Fruit fly (Drosophila melanogaster) whole organism, embryonic: ENCODE data around the gene Cep290.

Source experiments
- ATbp ChIP-seq: fragments of 200-800 bp; sonication (Bioruptor generic); optimal IDR thresholded peaks from 2 replicates; lab custom pipeline; 2017; ENCODE audit warnings: missing biosample characterization, mild to moderate bottlenecking, missing genetic modification characterization, missing genetic modification reagents
- Blimp-1 ChIP-seq: fragments of 200-800 bp; sonication (Bioruptor generic); optimal IDR thresholded peaks from 3 replicates; lab custom pipeline; 2018; ENCODE audit warnings: missing biosample characterization, missing genetic modification characterization, mild to moderate bottlenecking, moderate library complexity, missing genetic modification reagents
- CG10366 ChIP-seq: fragments of 200-800 bp; sonication (Bioruptor generic); IDR thresholded peaks from 2 replicates; pipeline ENCODE4 v1.3.6; 2022; ENCODE audit warnings: missing biosample characterization, missing genetic modification characterization
- CG10654 ChIP-seq: fragments of 200-800 bp; sonication (Bioruptor generic); optimal IDR thresholded peaks from 2 replicates; lab custom pipeline; 2016; ENCODE audit warnings: missing biosample characterization, missing genetic modification characterization
- CG10979 ChIP-seq: fragments of 200-800 bp; sonication (Bioruptor generic); optimal IDR thresholded peaks from 2 replicates; lab custom pipeline; 2018; ENCODE audit warnings: missing biosample characterization, mild to moderate bottlenecking, missing genetic modification characterization, moderate library complexity
- CG12299 ChIP-seq: fragments of 200-800 bp; sonication (Bioruptor generic); optimal IDR thresholded peaks from 2 replicates; lab custom pipeline; 2018; ENCODE audit warnings: missing biosample characterization, mild to moderate bottlenecking, missing genetic modification characterization
- CG14014 ChIP-seq: fragments of 200-800 bp; sonication (Bioruptor generic); IDR thresholded peaks from 2 replicates; pipeline ENCODE4 v1.3.6; 2022; ENCODE audit warnings: missing biosample characterization, missing genetic modification characterization
- CG1529 ChIP-seq: fragments of 200-800 bp; sonication (Bioruptor generic); optimal IDR thresholded peaks from 3 replicates; lab custom pipeline; 2018; ENCODE audit warnings: missing biosample characterization, missing genetic modification characterization
- CG17361 ChIP-seq: fragments of 200-800 bp; sonication (Bioruptor generic); IDR thresholded peaks from 3 replicates; pipeline ENCODE4 v1.3.6; 2022; ENCODE audit warnings: missing biosample characterization, missing genetic modification characterization
- CG17385 ChIP-seq: fragments of 200-800 bp; sonication (Bioruptor generic); optimal IDR thresholded peaks from 3 replicates; lab custom pipeline; 2018; ENCODE audit warnings: missing biosample characterization, mild to moderate bottlenecking, missing genetic modification characterization
- CG17829 ChIP-seq: fragments of 200-800 bp; optimal IDR thresholded peaks from 2 replicates; lab custom pipeline; 2019; ENCODE audit warnings: missing biosample characterization, mild to moderate bottlenecking, missing genetic modification characterization, moderate library complexity
- CG1792 ChIP-seq: fragments of 200-800 bp; sonication (Bioruptor generic); optimal IDR thresholded peaks from 2 replicates; lab custom pipeline; 2016; ENCODE audit warnings: missing biosample characterization, missing genetic modification characterization
- CG18011 ChIP-seq: fragments of 200-800 bp; sonication (Bioruptor generic); optimal IDR thresholded peaks from 2 replicates; lab custom pipeline; 2017; ENCODE audit warnings: missing biosample characterization, missing genetic modification characterization, mild to moderate bottlenecking, moderate library complexity, missing genotype
- CG18476 ChIP-seq: fragments of 200-800 bp; sonication (Bioruptor generic); optimal IDR thresholded peaks from 2 replicates; lab custom pipeline; 2016; ENCODE audit warnings: missing biosample characterization, mild to moderate bottlenecking, missing genetic modification characterization
- CG2202 ChIP-seq: fragments of 200-800 bp; sonication (Bioruptor generic); optimal IDR thresholded peaks from 2 replicates; lab custom pipeline; 2018; ENCODE audit warnings: missing biosample characterization, mild to moderate bottlenecking, missing genetic modification characterization
- CG3407 ChIP-seq: fragments of 200-800 bp; sonication (Bioruptor generic); optimal IDR thresholded peaks from 2 replicates; lab custom pipeline; 2018; ENCODE audit warnings: missing biosample characterization, mild to moderate bottlenecking, missing genetic modification characterization
- CG3995 ChIP-seq: fragments of 200-800 bp; sonication (Bioruptor generic); optimal IDR thresholded peaks from 3 replicates; lab custom pipeline; 2016; ENCODE audit warnings: missing biosample characterization, missing genetic modification characterization
- CG5245 ChIP-seq: fragments of 200-800 bp; sonication (Bioruptor generic); optimal IDR thresholded peaks from 3 replicates; lab custom pipeline; 2016; ENCODE audit warnings: missing biosample characterization, missing genetic modification characterization
- CG6272 ChIP-seq: fragments of 200-800 bp; sonication (Bioruptor generic); IDR thresholded peaks from 2 replicates; pipeline ENCODE4 v1.3.6; 2022; ENCODE audit warnings: missing biosample characterization, missing genetic modification characterization
- CG6854 ChIP-seq: fragments of 200-800 bp; sonication (Bioruptor generic); optimal IDR thresholded peaks from 3 replicates; lab custom pipeline; 2017; ENCODE audit warnings: missing biosample characterization, mild to moderate bottlenecking, missing genetic modification characterization
- CG7786 ChIP-seq: fragments of 200-800 bp; sonication (Bioruptor generic); optimal IDR thresholded peaks from 2 replicates; lab custom pipeline; 2016; ENCODE audit warnings: missing biosample characterization, missing genetic modification characterization
- CG9727 ChIP-seq: fragments of 200-800 bp; sonication (Bioruptor generic); optimal IDR thresholded peaks from 3 replicates; lab custom pipeline; 2017; ENCODE audit warnings: missing biosample characterization, mild to moderate bottlenecking, missing genetic modification characterization
- Dip2 ChIP-seq: fragments of 200-800 bp; sonication (Bioruptor generic); IDR thresholded peaks from 2 replicates; pipeline ENCODE4 v1.3.6; 2022; ENCODE audit warnings: missing biosample characterization, missing genetic modification characterization
- Doc3 ChIP-seq: fragments of 200-800 bp; sonication (Bioruptor generic); IDR thresholded peaks from 3 replicates; pipeline ENCODE4 v1.3.6; 2022; ENCODE audit warnings: missing biosample characterization, missing genetic modification characterization; ENCODE audit not compliant: partially characterized antibody
- Dp ChIP-seq: fragments of 200-800 bp; sonication (Bioruptor generic); optimal IDR thresholded peaks from 2 replicates; lab custom pipeline; 2018; ENCODE audit warnings: missing biosample characterization, mild to moderate bottlenecking, missing genetic modification characterization, moderate library complexity
- HLHmδ ChIP-seq: fragments of 200-800 bp; sonication (Bioruptor generic); optimal IDR thresholded peaks from 2 replicates; lab custom pipeline; 2018; ENCODE audit warnings: missing biosample characterization, mild to moderate bottlenecking, missing genetic modification characterization, moderate library complexity
- Hr51 ChIP-seq, 2 experiments: fragments of 200-800 bp; sonication (Bioruptor generic); optimal IDR thresholded peaks; 2 replicates in 1 of 2; 3 replicates in 1 of 2; lab custom pipeline; 2016 to 2018; ENCODE audit warnings: missing biosample characterization in 2 of 2, missing genetic modification characterization in 2 of 2, mild to moderate bottlenecking in 1 of 2, moderate library complexity in 1 of 2
- Hsf ChIP-seq: fragments of 200-800 bp; sonication (Bioruptor generic); optimal IDR thresholded peaks from 3 replicates; lab custom pipeline; 2016; ENCODE audit warnings: missing biosample characterization, missing genetic modification characterization
- Myb ChIP-seq: fragments of 200-800 bp; sonication (Bioruptor generic); optimal IDR thresholded peaks from 2 replicates; lab custom pipeline; 2016; ENCODE audit warnings: missing biosample characterization, missing genetic modification characterization
- Nf-YA ChIP-seq: fragments of 200-800 bp; sonication (Bioruptor generic); IDR thresholded peaks from 2 replicates; pipeline ENCODE4 v1.3.6; 2022; ENCODE audit warnings: missing biosample characterization, missing genetic modification characterization
- NfI ChIP-seq: fragments of 200-800 bp; sonication (Bioruptor generic); optimal IDR thresholded peaks from 3 replicates; lab custom pipeline; 2018; ENCODE audit warnings: missing biosample characterization, mild to moderate bottlenecking, missing genetic modification characterization, moderate library complexity
- Spps ChIP-seq: fragments of 200-800 bp; sonication (Bioruptor generic); optimal IDR thresholded peaks from 2 replicates; lab custom pipeline; 2018; ENCODE audit warnings: missing biosample characterization, mild to moderate bottlenecking, missing genetic modification characterization
- Ssrp ChIP-seq: fragments of 200-800 bp; sonication (Bioruptor generic); optimal IDR thresholded peaks from 2 replicates; lab custom pipeline; 2018; ENCODE audit warnings: missing biosample characterization, mild to moderate bottlenecking, missing genetic modification characterization, moderate library complexity
- amos ChIP-seq: fragments of 200-800 bp; sonication (Bioruptor generic); IDR thresholded peaks from 2 replicates; pipeline ENCODE4 v1.3.6; 2022; ENCODE audit warnings: missing biosample characterization, missing genetic modification characterization; ENCODE audit not compliant: partially characterized antibody
- ash1 ChIP-seq: fragments of 200-800 bp; sonication (Bioruptor generic); optimal IDR thresholded peaks from 2 replicates; lab custom pipeline; 2018; ENCODE audit warnings: missing biosample characterization, mild to moderate bottlenecking, missing genetic modification characterization
- bowl ChIP-seq: fragments of 200-800 bp; sonication (Bioruptor generic); IDR thresholded peaks from 2 replicates; pipeline ENCODE4 v1.3.6; 2022; ENCODE audit warnings: missing biosample characterization, missing genetic modification characterization
- crc ChIP-seq: fragments of 200-800 bp; sonication (Bioruptor generic); optimal IDR thresholded peaks from 2 replicates; lab custom pipeline; 2016; ENCODE audit warnings: missing biosample characterization, missing genetic modification characterization
- dm ChIP-seq: fragments of 200-800 bp; sonication (Bioruptor generic); optimal IDR thresholded peaks from 3 replicates; lab custom pipeline; 2016; ENCODE audit warnings: missing biosample characterization, missing genetic modification characterization
- hth ChIP-seq: fragments of >200 bp; optimal IDR thresholded peaks from 2 replicates; lab custom pipeline; 2017; ENCODE audit warnings: inconsistent platforms
- inv ChIP-seq: fragments of 200-800 bp; sonication (Bioruptor generic); IDR thresholded peaks from 2 replicates; pipeline ENCODE4 v1.3.6; 2022; ENCODE audit warnings: missing biosample characterization, missing genetic modification characterization; ENCODE audit not compliant: partially characterized antibody
- lmd ChIP-seq: fragments of 200-800 bp; sonication (Bioruptor generic); IDR thresholded peaks from 2 replicates; pipeline ENCODE4 v1.3.6; 2022; ENCODE audit warnings: missing biosample characterization, missing genetic modification characterization
- lola ChIP-seq, 3 experiments: fragments of >200 bp in 2 of 3; fragments of 200-800 bp in 1 of 3; sonication (Bioruptor generic) in 1 of 3; optimal IDR thresholded peaks; 2 replicates each; lab custom pipeline; 2017 to 2019; ENCODE audit warnings: missing biosample characterization in 3 of 3, missing genetic modification characterization in 3 of 3, mild to moderate bottlenecking in 1 of 3, moderate library complexity in 1 of 3
- mirr ChIP-seq: fragments of 200-800 bp; sonication (Bioruptor generic); optimal IDR thresholded peaks from 3 replicates; lab custom pipeline; 2018; ENCODE audit warnings: missing biosample characterization, mild to moderate bottlenecking, missing genetic modification characterization
- nerfin-2 ChIP-seq: fragments of 200-800 bp; sonication (Bioruptor generic); IDR thresholded peaks from 2 replicates; pipeline ENCODE4 v1.3.6; 2022; ENCODE audit warnings: missing biosample characterization, missing genetic modification characterization; ENCODE audit not compliant: partially characterized antibody
- rib ChIP-seq: fragments of 200-800 bp; sonication (Bioruptor generic); IDR thresholded peaks from 2 replicates; pipeline ENCODE4 v1.3.6; 2022; ENCODE audit warnings: missing biosample characterization, missing genetic modification characterization
- so ChIP-seq: fragments of 200-800 bp; sonication (Bioruptor generic); IDR thresholded peaks from 3 replicates; pipeline ENCODE4 v1.3.6; 2022; ENCODE audit warnings: missing biosample characterization, missing genetic modification characterization
- stc ChIP-seq: fragments of 200-800 bp; sonication (Bioruptor generic); IDR thresholded peaks from 2 replicates; pipeline ENCODE4 v1.3.6; 2022; ENCODE audit warnings: missing biosample characterization, missing genetic modification characterization
- trh ChIP-seq: fragments of 200-800 bp; sonication (Bioruptor generic); optimal IDR thresholded peaks from 2 replicates; lab custom pipeline; 2016; ENCODE audit warnings: missing biosample characterization, missing genetic modification characterization
- wdn ChIP-seq: fragments of 200-800 bp; sonication (Bioruptor generic); IDR thresholded peaks from 2 replicates; pipeline ENCODE4 v1.3.6; 2022; ENCODE audit warnings: missing biosample characterization, missing genetic modification characterization
- yki ChIP-seq: fragments of >200 bp; optimal IDR thresholded peaks from 3 replicates; lab custom pipeline; 2018

Cep290 gene

DNA sequence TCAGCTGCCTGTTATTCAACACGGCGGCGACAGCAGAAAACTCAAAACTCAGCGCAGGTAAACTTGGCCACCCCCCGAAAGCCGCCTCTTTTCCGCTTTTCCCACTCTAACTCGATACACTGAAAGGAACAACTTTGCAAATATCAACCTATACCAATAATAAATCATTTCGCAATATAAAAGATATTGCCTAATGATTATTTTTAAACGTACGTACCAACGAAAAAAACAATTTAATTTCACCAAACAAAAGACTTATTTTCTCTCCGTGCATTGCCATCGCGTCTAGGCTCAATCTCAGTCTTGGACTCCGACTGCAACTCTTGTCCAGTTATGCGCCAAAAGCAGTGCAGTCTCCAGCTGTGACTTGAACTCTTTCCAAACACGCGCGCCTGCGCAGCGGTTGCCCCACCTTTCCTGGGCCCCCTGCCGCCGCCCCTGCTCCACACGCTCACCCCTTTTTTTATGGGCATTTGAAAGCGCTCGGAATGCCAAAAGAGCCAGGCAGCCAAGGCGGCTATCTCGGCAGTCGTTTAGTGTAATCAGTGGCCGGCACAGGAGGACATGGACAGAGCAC, 38.0 kb upstream of the Cep290 start (continued):
- TF ChIP-seq CG6272 (peak; percentile 6; the same call in 1 of the 2 replicates), CG9727 (GFP tag; lab: Kevin White, UChicago) (peak; percentile 71), inv (no peak), Hr51 (GFP tag; optimal IDR thresholded peaks at IDR 0.05; lab: Kevin White, UChicago) (peak in 1 of 2 experiments; percentile 55), Nf-YA (GFP tag; lab: Robert Waterston, UW) (peak; percentile 54; the same call in 1 of the 2 replicates), CG1792 (peak; percentile 34), lola (GFP tag; optimal IDR thresholded peaks at IDR 0.05; lab: Kevin White, UChicago) (peak in 1 of 3 experiments; percentile 59), so (GFP tag; lab: Robert Waterston, UW) (peak; percentile 67; the same call in 1 of the 3 replicates), rib (GFP tag; lab: Robert Waterston, UW) (no peak), CG17361 (peak; percentile 70), hth (lab: Kevin White, UChicago) (no peak), CG6854 (no peak), CG17829 (peak; percentile 59), CG7786 (peak; percentile 39), amos (no peak), CG10979 (tag; lab: Kevin White, UChicago) (peak; percentile 77), ATbp (peak; percentile 45), Spps (tag; lab: Kevin White, UChicago) (peak; percentile 7), nerfin-2 (GFP tag; lab: Robert Waterston, UW) (no peak), Hsf (GFP tag; lab: Kevin White, UChicago) (peak; percentile 26), CG3407 (GFP tag; lab: Kevin White, UChicago) (peak; percentile 4), Dp (GFP tag; lab: Kevin White, UChicago) (no peak), trh (no peak), wdn (GFP tag; lab: Robert Waterston, UW) (no peak), bowl (GFP tag; lab: Robert Waterston, UW) (0 out of 2 replicates have a peak, but pooled peaks have one; percentile 5), NfI (GFP tag; lab: Kevin White, UChicago) (no peak), CG12299 (tag; lab: Kevin White, UChicago) (no peak), CG1529 (GFP tag; lab: Kevin White, UChicago) (peak; percentile 50), mirr (GFP tag; lab: Kevin White, UChicago) (no peak), CG10654 (GFP tag; lab: Kevin White, UChicago) (peak; percentile 55), crc (no peak), CG3995 (GFP tag; lab: Kevin White, UChicago) (no peak), stc (peak; percentile 66; the same call in 1 of the 2 replicates), Ssrp (tag; lab: Kevin White, UChicago) (peak; percentile 33), lmd (GFP tag; lab: Robert Waterston, UW) (peak; percentile 69), ash1 (GFP tag; lab: Kevin White, UChicago) (no peak), CG2202 (peak; percentile 28), yki (lab: Kevin White, UChicago) (no peak), CG18476 (GFP tag; lab: Kevin White, UChicago) (peak; percentile 4), Dip2 (GFP tag; lab: Robert Waterston, UW) (no peak), CG18011 (no peak), CG5245 (GFP tag; lab: Kevin White, UChicago) (peak; percentile 43), CG10366 (GFP tag; lab: Robert Waterston, UW) (peak; percentile 45), Doc3 (GFP tag; lab: Robert Waterston, UW) (no peak), CG14014 (no peak; the same call in 1 of the 2 replicates), dm (GFP tag; lab: Kevin White, UChicago) (no peak), Blimp-1 (GFP tag; lab: Kevin White, UChicago) (peak; percentile 65), Myb (GFP tag; lab: Kevin White, UChicago) (no peak), HLHmδ (GFP tag; lab: Kevin White, UChicago) (no peak), CG17385 (GFP tag; lab: Kevin White, UChicago) (peak; percentile 39)
